Worm (Caenorhabditis elegans): ENCODE results near the gene F47B7.3.

Gene F47B7.3

ce11 chrX:3764295-3764694 is at the start of gene F47B7.3:
Gene F47B7.3 (minus strand): TSS chrX:3764395.
- no peak for TF ChIP-seq nhr-76 (tag; optimal IDR thresholded peaks at IDR 0.05)
- TF ChIP-seq nhr-43 (tag; optimal IDR thresholded peaks at IDR 0.05; ENCODE audit: poor library complexity, severe bottlenecking), result no peak
- no peak for TF ChIP-seq jun-1 (tag; optimal IDR thresholded peaks at IDR 0.05)
- no peak for TF ChIP-seq hmg-11 (tag; optimal IDR thresholded peaks at IDR 0.05)
- TF ChIP-seq lin-39 (tag; optimal IDR thresholded peaks at IDR 0.05), result no peak
- no peak for TF ChIP-seq ama-1 (optimal IDR thresholded peaks at IDR 0.05)
- no peak for TF ChIP-seq ceh-9 (tag; optimal IDR thresholded peaks at IDR 0.05)
- no peak for TF ChIP-seq eor-1 (tag; optimal IDR thresholded peaks at IDR 0.05)
- no peak for TF ChIP-seq ceh-28 (tag; optimal IDR thresholded peaks at IDR 0.05)
- no peak for TF ChIP-seq aly-2 (tag; optimal IDR thresholded peaks at IDR 0.05)

- TF ChIP-seq pha-4 (tag; optimal IDR thresholded peaks at IDR 0.05) (no peak), tbx-2 (tag; optimal IDR thresholded peaks at IDR 0.05) (no peak)
Measured at ce11 chrX:3807166-3807565, 43.0 kb upstream of the F47B7.3 start, which contains the start of gene F35A5.1. Gene F35A5.1 (plus strand): TSS chrX:3807466.

DNA sequence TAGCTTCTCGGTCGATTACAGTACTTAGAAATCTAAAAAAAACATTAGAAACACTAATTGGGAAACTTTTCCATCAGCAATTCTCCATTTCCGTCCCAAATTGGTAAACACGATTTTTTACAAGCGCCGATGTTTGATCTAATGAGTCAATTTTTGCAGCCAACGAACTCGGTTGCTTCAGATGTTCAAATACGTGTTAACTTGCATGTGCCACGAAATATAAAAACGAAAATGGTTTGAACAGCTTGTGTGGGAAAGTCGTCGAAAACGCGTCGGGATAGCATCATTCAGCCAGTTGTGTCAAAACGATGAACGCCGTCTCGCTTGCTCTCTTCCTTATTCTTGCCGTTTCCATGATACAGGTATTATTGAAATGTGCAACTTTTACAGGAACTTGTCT is 40.6 kb upstream of the F47B7.3 start, which contains the start of gene F35A5.2:
TSS of gene F35A5.2 (plus strand) at position 301 of the 400 bp plus-strand sequence.
- TF ChIP-seq ama-1 (optimal IDR thresholded peaks at IDR 0.05), result no peak
- TF ChIP-seq sea-2 (GFP tag; optimal IDR thresholded peaks at IDR 0.05), result no peak
- TF ChIP-seq egl-27 (tag; optimal IDR thresholded peaks at IDR 0.05), result no peak
- TF ChIP-seq skn-1 (tag; optimal IDR thresholded peaks at IDR 0.05), result no peak
- TF ChIP-seq ceh-16 (tag; optimal IDR thresholded peaks at IDR 0.05), result no peak
- no peak for TF ChIP-seq tbx-2 (tag; optimal IDR thresholded peaks at IDR 0.05)
- TF ChIP-seq nhr-11 (tag; optimal IDR thresholded peaks at IDR 0.05), result no peak
- TF ChIP-seq R02D3.7 (tag; optimal IDR thresholded peaks at IDR 0.05), result no peak
- no peak for TF ChIP-seq eor-1 (tag; optimal IDR thresholded peaks at IDR 0.05)
- TF ChIP-seq ZK546.5 (tag; optimal IDR thresholded peaks at IDR 0.05), result no peak
- TF ChIP-seq mdl-1 (tag; optimal IDR thresholded peaks at IDR 0.05), result no peak
- TF ChIP-seq lin-39 (tag; optimal IDR thresholded peaks at IDR 0.05), result no peak
- no peak for TF ChIP-seq lsy-12 (tag; optimal IDR thresholded peaks at IDR 0.05)
- no peak for TF ChIP-seq nhr-77 (tag; optimal IDR thresholded peaks at IDR 0.05)
- no peak for TF ChIP-seq snpc-4 (tag; optimal IDR thresholded peaks at IDR 0.05)
- no peak for TF ChIP-seq nhr-76 (tag; optimal IDR thresholded peaks at IDR 0.05)
- TF ChIP-seq unc-62 (GFP tag; optimal IDR thresholded peaks at IDR 0.05), result no peak
- TF ChIP-seq pqm-1 (tag; optimal IDR thresholded peaks at IDR 0.05), result no peak
- no peak for TF ChIP-seq nhr-25 (tag; optimal IDR thresholded peaks at IDR 0.05)

- TF ChIP-seq lsy-12 (tag; optimal IDR thresholded peaks at IDR 0.05), result peak; percentile 43
- TF ChIP-seq elt-2 (tag; optimal IDR thresholded peaks at IDR 0.05), result peak; percentile 58
- peak; percentile 13 for TF ChIP-seq pqm-1 (tag; optimal IDR thresholded peaks at IDR 0.05)
- peak; percentile 79 for TF ChIP-seq nhr-23 (tag; optimal IDR thresholded peaks at IDR 0.05)
- TF ChIP-seq R02D3.7 (tag; optimal IDR thresholded peaks at IDR 0.05), result no peak
- TF ChIP-seq ama-1 (optimal IDR thresholded peaks at IDR 0.05), result no peak
- peak; percentile 75 for TF ChIP-seq nfya-1 (tag; optimal IDR thresholded peaks at IDR 0.05; ENCODE audit: insufficient read depth)
- TF ChIP-seq lin-15B (tag; optimal IDR thresholded peaks at IDR 0.05), result peak; percentile 48
- TF ChIP-seq pha-4 (tag; optimal IDR thresholded peaks at IDR 0.05), result peak; percentile 94
- peak; percentile 12 for TF ChIP-seq ceh-28 (tag; optimal IDR thresholded peaks at IDR 0.05)
- TF ChIP-seq ceh-82 (tag; optimal IDR thresholded peaks at IDR 0.05), result peak; percentile 61
- TF ChIP-seq egl-27 (tag; optimal IDR thresholded peaks at IDR 0.05), result no peak
- peak; percentile 55 for TF ChIP-seq snpc-4 (tag; optimal IDR thresholded peaks at IDR 0.05)
- TF ChIP-seq tbx-2 (tag; optimal IDR thresholded peaks at IDR 0.05), result peak; percentile 64
- peak; percentile 64 for TF ChIP-seq nhr-25 (tag; optimal IDR thresholded peaks at IDR 0.05)
- peak; percentile 37 for TF ChIP-seq lin-39 (tag; optimal IDR thresholded peaks at IDR 0.05)
- TF ChIP-seq fos-1 (tag; optimal IDR thresholded peaks at IDR 0.05), result no peak
- TF ChIP-seq skn-1 (tag; optimal IDR thresholded peaks at IDR 0.05), result peak; percentile 11
Measured at ce11 chrX:3803314-3803713, 39.1 kb upstream of the F47B7.3 start, which contains the start of gene F35A5.8. Gene F35A5.8 (minus strand): TSS chrX:3803464.

DNA sequence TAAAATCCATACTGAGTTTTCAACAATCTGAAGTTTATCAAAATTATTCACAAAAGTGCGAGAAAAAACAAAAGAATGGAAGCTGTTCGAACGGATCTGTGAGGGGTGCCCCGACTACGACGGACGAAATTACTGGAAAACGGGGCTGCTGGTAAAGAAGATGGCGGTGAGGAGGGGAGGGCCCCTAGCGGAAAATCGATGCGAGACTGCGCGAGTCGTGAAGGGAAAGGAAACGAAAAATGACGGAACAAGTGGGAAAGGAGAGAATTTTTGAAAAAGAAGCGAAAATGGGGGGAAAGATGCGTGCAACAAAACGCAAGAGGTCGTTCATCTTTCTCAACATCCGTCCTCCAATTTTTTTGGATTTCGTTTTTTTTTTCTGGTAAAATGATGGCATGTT is 38.5 kb upstream of the F47B7.3 start:
- TF ChIP-seq fkh-10 (GFP tag; optimal IDR thresholded peaks at IDR 0.05), result peak; percentile 20
- peak; percentile 44 for TF ChIP-seq hmg-11 (tag; optimal IDR thresholded peaks at IDR 0.05)
- peak; percentile 52 for TF ChIP-seq nfya-1 (tag; optimal IDR thresholded peaks at IDR 0.05; ENCODE audit: insufficient read depth)
- TF ChIP-seq nhr-76 (tag; optimal IDR thresholded peaks at IDR 0.05), result no peak
- no peak for TF ChIP-seq mdl-1 (tag; optimal IDR thresholded peaks at IDR 0.05)
- TF ChIP-seq lin-39 (tag; optimal IDR thresholded peaks at IDR 0.05), result peak; percentile 82

All from whole organism, L3 larva.